Fruit fly (Drosophila melanogaster): ENCODE data around the gene CG9903.

DNA sequence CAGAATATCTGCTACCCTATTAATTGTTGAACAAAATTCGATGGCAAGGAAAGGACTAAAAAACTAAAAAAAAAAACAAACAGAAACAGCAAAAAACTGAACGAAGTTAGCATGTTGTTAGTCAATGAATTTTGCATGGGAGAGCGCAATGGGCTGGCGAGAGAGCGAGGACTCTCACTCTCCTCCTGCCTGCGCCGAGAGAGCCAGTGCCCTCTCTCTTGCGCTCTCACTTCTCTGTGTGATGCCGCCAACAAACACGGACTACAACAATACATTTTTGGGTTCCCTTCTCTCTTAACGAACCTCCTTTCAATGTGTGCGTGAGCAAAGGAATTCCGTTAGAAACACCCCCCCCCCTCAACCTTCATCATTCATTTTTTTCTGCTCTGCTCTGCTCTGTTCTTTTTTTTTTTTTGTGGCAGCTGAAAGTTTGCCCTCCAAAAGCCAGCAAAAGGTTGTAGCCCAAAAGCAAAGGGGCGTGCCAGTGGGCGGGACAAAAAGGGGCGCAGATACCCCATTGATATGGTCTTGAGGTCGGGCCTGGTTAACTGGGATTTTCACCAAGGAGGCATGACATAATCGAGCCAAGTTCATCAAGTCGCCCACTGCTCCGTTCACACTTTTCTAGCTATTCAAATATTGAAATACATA, 14.4 kb downstream of the CG9903 start:
- TF ChIP-seq Jra (GFP tag; optimal IDR thresholded peaks at IDR 0.05) = no peak
- no peak for TF ChIP-seq Mio (GFP tag; optimal IDR thresholded peaks at IDR 0.05)
- TF ChIP-seq Dif (GFP tag; optimal IDR thresholded peaks at IDR 0.05; ENCODE audit: partially characterized antibody) = peak; percentile 62
- no peak for TF ChIP-seq CG9705 (GFP tag; optimal IDR thresholded peaks at IDR 0.05)
- TF ChIP-seq HLH106 (tag; optimal IDR thresholded peaks at IDR 0.05) = no peak
